Fruit fly (Drosophila melanogaster): ENCODE measurements around the gene CG13738.
A peak's percentile ranks its signal among the peaks of the same experiment; 100 is the strongest.

The CG13738 gene

DNA sequence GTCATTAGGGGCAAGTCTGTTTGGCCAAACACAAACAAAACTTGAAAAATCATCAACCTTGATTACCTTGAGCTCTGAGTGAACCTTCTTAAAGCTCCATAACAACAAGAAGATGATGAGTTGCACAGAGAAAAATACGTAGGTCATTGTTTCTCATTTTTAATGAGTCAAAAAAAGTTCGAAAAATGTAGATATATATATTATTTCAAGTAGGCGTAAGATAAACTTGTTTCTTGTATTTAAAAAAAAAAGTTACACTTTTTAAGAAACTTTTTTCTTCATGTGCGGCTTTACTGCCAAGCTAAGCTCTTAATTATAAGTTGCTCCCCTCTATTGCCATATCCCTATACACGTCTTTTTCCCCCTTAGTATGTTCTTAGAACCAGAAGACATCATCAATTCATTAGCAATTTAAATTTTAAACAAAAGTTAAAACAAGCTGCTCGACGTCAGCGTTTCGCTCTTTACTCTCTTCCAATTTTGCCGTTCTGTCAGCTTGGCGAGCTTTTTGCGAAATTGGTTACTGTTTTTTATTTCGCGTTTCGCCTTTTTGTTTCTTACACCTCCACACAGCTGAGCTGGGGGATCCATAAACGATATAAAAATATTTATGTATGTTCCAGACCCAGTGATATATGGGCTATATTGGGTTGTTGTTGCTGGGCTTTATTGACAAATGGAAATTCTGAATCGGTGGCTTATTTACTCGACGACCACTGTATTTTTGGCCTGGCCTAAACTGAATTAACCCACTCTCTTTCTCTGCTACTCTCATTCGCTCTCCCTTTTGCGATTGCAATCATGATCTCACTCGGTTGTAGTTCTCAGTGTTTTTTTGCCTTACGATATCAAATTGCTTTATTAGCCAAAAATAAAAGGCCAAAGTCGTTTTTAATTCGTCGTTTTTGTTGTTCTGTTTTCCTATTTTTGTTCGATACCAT lies 49.7 kb downstream of the CG13738 start (continued):
- TF ChIP-seq dmrt11E (tag; optimal IDR thresholded peaks at IDR 0.05): peak; percentile 10
- peak; percentile 29 for TF ChIP-seq fd96Cb (tag; optimal IDR thresholded peaks at IDR 0.05)
- peak; percentile 60 for TF ChIP-seq unpg (GFP tag; optimal IDR thresholded peaks at IDR 0.05)
- peak; percentile 46 for TF ChIP-seq Spps (tag; optimal IDR thresholded peaks at IDR 0.05)
- no peak for TF ChIP-seq CG10431 (GFP tag; optimal IDR thresholded peaks at IDR 0.05)
- no peak for TF ChIP-seq schlank (tag; optimal IDR thresholded peaks at IDR 0.05)
- no peak for TF ChIP-seq psq (GFP tag; optimal IDR thresholded peaks at IDR 0.05)
- TF ChIP-seq gcm2 (GFP tag; optimal IDR thresholded peaks at IDR 0.05): peak; percentile 14
- peak; percentile 55; the same call in 1 of the 2 replicates for TF ChIP-seq stc (GFP tag; IDR thresholded peaks at IDR 0.05)
- peak; percentile 19 for TF ChIP-seq Oli (tag; optimal IDR thresholded peaks at IDR 0.05)
- 0 out of 4 replicates have a peak, but pooled peaks have one; percentile 42 for TF ChIP-seq chinmo (GFP tag; IDR thresholded peaks at IDR 0.05; ENCODE audit: partially characterized antibody)
- peak; percentile 1 for TF ChIP-seq D19A (tag; optimal IDR thresholded peaks at IDR 0.05)
- TF ChIP-seq CG4730 (GFP tag; IDR thresholded peaks at IDR 0.05): peak; percentile 54
- peak; percentile 36 for TF ChIP-seq CG15514 (GFP tag; optimal IDR thresholded peaks at IDR 0.05)
- peak; percentile 38 for TF ChIP-seq az2 (GFP tag; optimal IDR thresholded peaks at IDR 0.05)
- TF ChIP-seq prd (optimal IDR thresholded peaks at IDR 0.05): no peak
- peak; percentile 82 for TF ChIP-seq prd (GFP tag; IDR thresholded peaks at IDR 0.05)
- TF ChIP-seq Bteb2 (GFP tag; optimal IDR thresholded peaks at IDR 0.05): peak; percentile 9
- no peak for TF ChIP-seq Elba2 (GFP tag; optimal IDR thresholded peaks at IDR 0.05)
- no peak for TF ChIP-seq CG8089 (GFP tag; optimal IDR thresholded peaks at IDR 0.05)
- no peak for TF ChIP-seq Gsc (GFP tag; IDR thresholded peaks at IDR 0.05)
- no peak for TF ChIP-seq repo (GFP tag; optimal IDR thresholded peaks at IDR 0.05)
- peak; percentile 54 for TF ChIP-seq CG11504 (tag; optimal IDR thresholded peaks at IDR 0.05)
- peak; percentile 61 for TF ChIP-seq CG11085 (GFP tag; IDR thresholded peaks at IDR 0.05)
- no peak for TF ChIP-seq pho (GFP tag; optimal IDR thresholded peaks at IDR 0.05)
- no peak for TF ChIP-seq inv (GFP tag; IDR thresholded peaks at IDR 0.05; ENCODE audit: partially characterized antibody)
- TF ChIP-seq nau (GFP tag; optimal IDR thresholded peaks at IDR 0.05): no peak
- TF ChIP-seq Ets65A (GFP tag): no peak
- TF ChIP-seq Stat92E (GFP tag; optimal IDR thresholded peaks at IDR 0.05): peak in 1 of 3 experiments; percentile 20
- TF ChIP-seq al (GFP tag; IDR thresholded peaks at IDR 0.05): peak; percentile 86
- peak; percentile 34 for TF ChIP-seq CG10654 (GFP tag; optimal IDR thresholded peaks at IDR 0.05)
- TF ChIP-seq Optix (GFP tag; IDR thresholded peaks at IDR 0.05): no peak
- no peak for TF ChIP-seq Neu2 (GFP tag; optimal IDR thresholded peaks at IDR 0.05; ENCODE audit: borderline replicate concordance)
- TF ChIP-seq jigr1 (GFP tag; IDR thresholded peaks at IDR 0.05): no peak
- TF ChIP-seq Usf (GFP tag; optimal IDR thresholded peaks at IDR 0.05): no peak
- TF ChIP-seq E2f2 (GFP tag; IDR thresholded peaks at IDR 0.05): peak; percentile 16; the same call in 1 of the 2 replicates
- TF ChIP-seq CG17359 (tag; optimal IDR thresholded peaks at IDR 0.05): peak; percentile 44
- peak; percentile 41 for TF ChIP-seq lilli (GFP tag; optimal IDR thresholded peaks at IDR 0.05)
- no peak for TF ChIP-seq pros (GFP tag; optimal IDR thresholded peaks at IDR 0.05)
- peak; percentile 44 for TF ChIP-seq jumu (GFP tag; optimal IDR thresholded peaks at IDR 0.05)
- 0 out of 2 replicates have a peak, but pooled peaks have one; percentile 6 for TF ChIP-seq Nf-YA (GFP tag; IDR thresholded peaks at IDR 0.05)
- peak; percentile 49 for TF ChIP-seq CG14710 (tag; optimal IDR thresholded peaks at IDR 0.05)
- peak; percentile 73 for TF ChIP-seq CG2120 (GFP tag; optimal IDR thresholded peaks at IDR 0.05)
- TF ChIP-seq CG6175 (GFP tag; IDR thresholded peaks at IDR 0.05): peak; percentile 37; the same call in 2 of the 3 replicates
- peak; percentile 8 for TF ChIP-seq her (GFP tag; optimal IDR thresholded peaks at IDR 0.05)
- peak; percentile 13 for TF ChIP-seq CG6654 (GFP tag; optimal IDR thresholded peaks at IDR 0.05)
- TF ChIP-seq CG4404 (GFP tag; IDR thresholded peaks at IDR 0.05): 0 out of 2 replicates have a peak, but pooled peaks have one; percentile 11
- peak; percentile 61 for TF ChIP-seq CG12391 (tag; optimal IDR thresholded peaks at IDR 0.05)

Data from whole organism, embryonic.